Fruit fly (Drosophila melanogaster): Measurements from ENCODE around the gene rdgB.
A peak's percentile ranks its signal among the peaks of the same experiment; 100 is the strongest.

The rdgB gene

DNA sequence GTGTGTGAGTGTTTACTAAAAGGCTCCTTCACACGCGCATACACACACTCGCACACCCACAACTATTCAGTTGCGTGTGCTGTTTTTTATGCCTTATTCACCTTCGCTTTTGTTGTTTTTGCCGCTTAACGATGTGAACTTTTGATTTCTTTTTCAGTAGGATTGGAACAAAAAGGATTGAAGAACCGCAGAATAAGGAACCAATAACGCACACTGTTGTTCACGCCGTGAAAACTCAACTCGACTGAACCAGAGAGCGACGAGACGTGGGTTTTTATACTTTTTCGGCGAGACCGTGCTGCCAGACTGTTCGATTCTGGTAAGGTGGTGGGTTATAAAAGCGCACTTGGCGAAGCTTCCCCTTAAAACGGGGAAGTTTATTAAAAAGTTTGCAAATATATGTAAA lies 7.4 kb upstream of the rdgB start, which contains the start of gene Pdcd4 (continued):
- TF ChIP-seq CG33213 (GFP tag; optimal IDR thresholded peaks at IDR 0.05) = peak; percentile 45
- TF ChIP-seq Mrtf (GFP tag; IDR thresholded peaks at IDR 0.05) = no peak
- TF ChIP-seq Vsx1 (GFP tag; optimal IDR thresholded peaks at IDR 0.05) = no peak
- peak; percentile 2 for TF ChIP-seq gro (GFP tag; optimal IDR thresholded peaks at IDR 0.05)
- peak; percentile 23 for TF ChIP-seq CG15269 (tag; optimal IDR thresholded peaks at IDR 0.05)
- peak; percentile 17; the same call in 1 of the 2 replicates for TF ChIP-seq CG13287 (GFP tag; IDR thresholded peaks at IDR 0.05; ENCODE audit: partially characterized antibody)
- TF ChIP-seq CG1832 (GFP tag; optimal IDR thresholded peaks at IDR 0.05) = no peak
- TF ChIP-seq CG7357 (GFP tag; IDR thresholded peaks at IDR 0.05) = no peak
- TF ChIP-seq HLH3B (GFP tag; IDR thresholded peaks at IDR 0.05) = no peak
- no peak for TF ChIP-seq dm (GFP tag; optimal IDR thresholded peaks at IDR 0.05)
- TF ChIP-seq CG16863 (GFP tag; optimal IDR thresholded peaks at IDR 0.05) = peak; percentile 6
- TF ChIP-seq crp (GFP tag; optimal IDR thresholded peaks at IDR 0.05) = no peak
- TF ChIP-seq Adf1 (GFP tag; IDR thresholded peaks at IDR 0.05) = no peak
- no peak for TF ChIP-seq CG43689 (GFP tag; IDR thresholded peaks at IDR 0.05)
- no peak for TF ChIP-seq CrebB (tag; optimal IDR thresholded peaks at IDR 0.05)
- TF ChIP-seq Stat92E (GFP tag; optimal IDR thresholded peaks at IDR 0.05) = no peak
- TF ChIP-seq CG8388 (GFP tag; optimal IDR thresholded peaks at IDR 0.05) = no peak
- TF ChIP-seq HHEX (GFP tag; optimal IDR thresholded peaks at IDR 0.05) = no peak
- TF ChIP-seq gem (tag; optimal IDR thresholded peaks at IDR 0.05) = no peak
- TF ChIP-seq Chrac-16 (GFP tag; optimal IDR thresholded peaks at IDR 0.05) = no peak
- TF ChIP-seq CG7963 (GFP tag; IDR thresholded peaks at IDR 0.05; ENCODE audit: partially characterized antibody) = no peak
- peak; percentile 41 for TF ChIP-seq pzg (GFP tag; optimal IDR thresholded peaks at IDR 0.05)
- no peak for TF ChIP-seq croc (GFP tag; conservative IDR thresholded peaks at IDR 0.05)
- no peak for TF ChIP-seq Ets97D (GFP tag; optimal IDR thresholded peaks at IDR 0.05)
- TF ChIP-seq CG13296 (GFP tag; optimal IDR thresholded peaks at IDR 0.05) = peak; percentile 23
- TF ChIP-seq gfzf (GFP tag; optimal IDR thresholded peaks at IDR 0.05) = peak; percentile 37
- TF ChIP-seq slp2 (GFP tag; optimal IDR thresholded peaks at IDR 0.05) = no peak
- TF ChIP-seq lilli (GFP tag; optimal IDR thresholded peaks at IDR 0.05) = no peak
- TF ChIP-seq CG6791 (GFP tag; IDR thresholded peaks at IDR 0.05; ENCODE audit: partially characterized antibody) = peak; percentile 52; the same call in 1 of the 3 replicates
- TF ChIP-seq D19B (GFP tag; optimal IDR thresholded peaks at IDR 0.05) = no peak
- TF ChIP-seq CG2678 (tag; optimal IDR thresholded peaks at IDR 0.05) = peak; percentile 31
- no peak for TF ChIP-seq sisA (GFP tag; IDR thresholded peaks at IDR 0.05)
- TF ChIP-seq CG17186 (GFP tag; optimal IDR thresholded peaks at IDR 0.05) = peak; percentile 21
- peak; percentile 4 for TF ChIP-seq HmgZ (tag; optimal IDR thresholded peaks at IDR 0.05)
- TF ChIP-seq CG7786 (GFP tag; optimal IDR thresholded peaks at IDR 0.05) = no peak
- TF ChIP-seq CG11398 (GFP tag; optimal IDR thresholded peaks at IDR 0.05) = peak; percentile 3
- no peak for TF ChIP-seq cad (GFP tag; optimal IDR thresholded peaks at IDR 0.05)
- no peak for TF ChIP-seq CG11695 (GFP tag; IDR thresholded peaks at IDR 0.05)
- TF ChIP-seq CG3163 (GFP tag; optimal IDR thresholded peaks at IDR 0.05) = peak; percentile 11
- TF ChIP-seq CG15011 (GFP tag; optimal IDR thresholded peaks at IDR 0.05) = no peak
- no peak for TF ChIP-seq CG16815 (GFP tag; optimal IDR thresholded peaks at IDR 0.05)
- TF ChIP-seq CG30020 (tag; optimal IDR thresholded peaks at IDR 0.05) = no peak
- peak; percentile 36 for TF ChIP-seq CG2116 (GFP tag; optimal IDR thresholded peaks at IDR 0.05)
- no peak for TF ChIP-seq tap (tag; optimal IDR thresholded peaks at IDR 0.05)
- no peak for TF ChIP-seq mld (GFP tag; IDR thresholded peaks at IDR 0.05; ENCODE audit: partially characterized antibody)
- no peak for TF ChIP-seq CG7271 (tag; optimal IDR thresholded peaks at IDR 0.05)
- no peak for TF ChIP-seq B-H1 (GFP tag; IDR thresholded peaks at IDR 0.05)
- no peak for TF ChIP-seq chif (GFP tag; optimal IDR thresholded peaks at IDR 0.05)
- TF ChIP-seq CG9727 (GFP tag; optimal IDR thresholded peaks at IDR 0.05) = peak; percentile 1
- TF ChIP-seq CG5245 (GFP tag; optimal IDR thresholded peaks at IDR 0.05) = no peak
- no peak for TF ChIP-seq CG12236 (GFP tag; optimal IDR thresholded peaks at IDR 0.05)
